Worm (Caenorhabditis elegans): Measurements from ENCODE around the gene kin-5.

DNA sequence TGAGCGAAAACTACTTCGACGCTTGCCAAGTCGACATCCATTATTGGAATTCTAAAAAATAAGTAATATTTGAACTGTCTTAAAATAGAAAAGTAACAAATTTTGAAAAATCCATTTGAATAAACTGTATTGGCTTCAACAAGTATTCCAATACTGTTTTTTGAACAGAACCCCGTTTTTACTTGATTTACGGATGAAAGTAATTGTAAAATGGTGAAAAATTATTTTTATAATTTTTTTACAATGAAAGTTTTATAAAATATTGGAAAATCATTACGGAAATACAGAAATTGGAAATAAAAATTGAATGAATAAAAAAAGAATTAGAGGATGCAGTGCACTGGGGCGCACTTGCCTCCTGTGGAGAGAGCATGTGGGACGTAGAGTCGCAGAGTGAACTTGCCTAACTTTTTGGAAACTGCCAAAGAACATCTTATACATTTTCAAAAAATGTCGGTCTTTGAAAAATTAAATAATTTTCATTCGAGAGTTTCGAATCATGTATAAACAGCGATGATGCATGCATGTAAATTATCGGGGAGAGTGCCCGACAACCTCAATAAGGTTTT is 13.3 kb upstream of the kin-5 start, which contains the start of gene rrp-1:
- TF ChIP-seq pag-3 (tag; optimal IDR thresholded peaks at IDR 0.05; ENCODE audit: borderline replicate concordance, insufficient read depth) (no peak), pqm-1 (tag; optimal IDR thresholded peaks at IDR 0.05) (no peak), egl-27 (tag; optimal IDR thresholded peaks at IDR 0.05) (no peak), skn-1 (tag; optimal IDR thresholded peaks at IDR 0.05) (no peak), ztf-11 (tag; optimal IDR thresholded peaks at IDR 0.05) (no peak), dsc-1 (tag; optimal IDR thresholded peaks at IDR 0.05) (no peak), fkh-8 (tag; optimal IDR thresholded peaks at IDR 0.05) (no peak), nhr-12 (tag; optimal IDR thresholded peaks at IDR 0.05) (no peak), unc-62 (GFP tag; optimal IDR thresholded peaks at IDR 0.05) (no peak), unc-30 (tag; optimal IDR thresholded peaks at IDR 0.05) (no peak), nhr-77 (tag; optimal IDR thresholded peaks at IDR 0.05) (no peak)

All from whole organism, L1 larva.